Fruit fly (Drosophila melanogaster): ENCODE results near the gene sn.
A peak's percentile ranks its signal among the peaks of the same experiment; 100 is the strongest.

sn gene

dm6 chrX:7946858-7947313 is 16.9 kb upstream of the sn start, which contains the start of gene orion (continued):
- no peak for TF ChIP-seq CG17328 (GFP tag; IDR thresholded peaks at IDR 0.05)
- no peak for TF ChIP-seq odd (GFP tag; optimal IDR thresholded peaks at IDR 0.05)
- TF ChIP-seq Scr (GFP tag; IDR thresholded peaks at IDR 0.05; ENCODE audit: partially characterized antibody), result peak; percentile 79
- TF ChIP-seq bcd (GFP tag; optimal IDR thresholded peaks at IDR 0.05), result no peak
- TF ChIP-seq CG34224 (GFP tag; IDR thresholded peaks at IDR 0.05; ENCODE audit: partially characterized antibody), result peak; percentile 82
- TF ChIP-seq Mad (GFP tag; optimal IDR thresholded peaks at IDR 0.05), result no peak
- TF ChIP-seq CG43689 (GFP tag; IDR thresholded peaks at IDR 0.05), result no peak
- TF ChIP-seq CG3847 (GFP tag; IDR thresholded peaks at IDR 0.05), result peak; percentile 32; the same call in 1 of the 2 replicates
- TF ChIP-seq Hand (GFP tag; optimal IDR thresholded peaks at IDR 0.05), result no peak
- TF ChIP-seq so (GFP tag; IDR thresholded peaks at IDR 0.05), result peak; percentile 66; the same call in 1 of the 3 replicates
- peak in 1 of 2 experiments; percentile 10 for TF ChIP-seq insv (GFP tag; optimal IDR thresholded peaks at IDR 0.05)
- peak; percentile 22; the same call in 1 of the 3 replicates for TF ChIP-seq tgo (GFP tag; IDR thresholded peaks at IDR 0.05)
- no peak for TF ChIP-seq Taf1 (GFP tag; IDR thresholded peaks at IDR 0.05)
- peak; percentile 79 for TF ChIP-seq pros (GFP tag; optimal IDR thresholded peaks at IDR 0.05)
- TF ChIP-seq Dll (GFP tag; IDR thresholded peaks at IDR 0.05; ENCODE audit: partially characterized antibody), result peak; percentile 87
- peak; percentile 26; the same call in 1 of the 2 replicates for TF ChIP-seq stc (GFP tag; IDR thresholded peaks at IDR 0.05)
- TF ChIP-seq MTF-1 (GFP tag; optimal IDR thresholded peaks at IDR 0.05; ENCODE audit: borderline replicate concordance), result no peak
- peak; percentile 32; the same call in 1 of the 2 replicates for TF ChIP-seq Atf6 (GFP tag; IDR thresholded peaks at IDR 0.05)
- peak; percentile 56; the same call in 1 of the 2 replicates for TF ChIP-seq CG2129 (GFP tag; IDR thresholded peaks at IDR 0.05; ENCODE audit: partially characterized antibody)
- peak; percentile 28 for TF ChIP-seq CG2120 (GFP tag; optimal IDR thresholded peaks at IDR 0.05)
- peak; percentile 82 for TF ChIP-seq Bgb (GFP tag; IDR thresholded peaks at IDR 0.05; ENCODE audit: partially characterized antibody)
- peak; percentile 12 for TF ChIP-seq HmgZ (tag; optimal IDR thresholded peaks at IDR 0.05)
- peak; percentile 84; the same call in 2 of the 3 replicates for TF ChIP-seq Opbp (GFP tag; IDR thresholded peaks at IDR 0.05; ENCODE audit: partially characterized antibody)
- TF ChIP-seq CG4730 (GFP tag; IDR thresholded peaks at IDR 0.05), result no peak
- peak; percentile 79 for TF ChIP-seq Drgx (GFP tag; IDR thresholded peaks at IDR 0.05)
- TF ChIP-seq bbx (GFP tag; IDR thresholded peaks at IDR 0.05; ENCODE audit: partially characterized antibody), result peak; percentile 90
- no peak for TF ChIP-seq CG3407 (GFP tag; optimal IDR thresholded peaks at IDR 0.05)
- TF ChIP-seq pzg (GFP tag; optimal IDR thresholded peaks at IDR 0.05), result peak; percentile 32
- peak; percentile 21 for TF ChIP-seq CG10267 (tag; optimal IDR thresholded peaks at IDR 0.05)
- peak; percentile 62; the same call in 1 of the 2 replicates for TF ChIP-seq CG42726 (GFP tag; IDR thresholded peaks at IDR 0.05; ENCODE audit: partially characterized antibody)
- peak; percentile 42 for TF ChIP-seq CG2116 (GFP tag; optimal IDR thresholded peaks at IDR 0.05)
- TF ChIP-seq Doc2 (GFP tag; IDR thresholded peaks at IDR 0.05), result no peak
- TF ChIP-seq hb (GFP tag; IDR thresholded peaks at IDR 0.05; ENCODE audit: partially characterized antibody), result peak; percentile 64; the same call in 2 of the 3 replicates
- peak; percentile 26 to 52 for TF ChIP-seq Trl (optimal IDR thresholded peaks at IDR 0.05)
- no peak for TF ChIP-seq Trl (GFP tag; optimal IDR thresholded peaks at IDR 0.05)
- peak; percentile 56; the same call in 1 of the 2 replicates for TF ChIP-seq rib (GFP tag; IDR thresholded peaks at IDR 0.05)
- TF ChIP-seq ci (GFP tag; IDR thresholded peaks at IDR 0.05), result peak; percentile 74; the same call in 1 of the 3 replicates
- TF ChIP-seq CG6791 (GFP tag; IDR thresholded peaks at IDR 0.05; ENCODE audit: partially characterized antibody), result peak; percentile 85
- TF ChIP-seq CG7987 (GFP tag; optimal IDR thresholded peaks at IDR 0.05), result peak; percentile 51
- TF ChIP-seq her (GFP tag; optimal IDR thresholded peaks at IDR 0.05), result no peak
- TF ChIP-seq eyg (GFP tag; optimal IDR thresholded peaks at IDR 0.05), result no peak
- no peak for TF ChIP-seq dati (GFP tag; IDR thresholded peaks at IDR 0.05)
- peak; percentile 96 for TF ChIP-seq nom (GFP tag; optimal IDR thresholded peaks at IDR 0.05)
- no peak for TF ChIP-seq B-H1 (GFP tag; IDR thresholded peaks at IDR 0.05)
- no peak for TF ChIP-seq jumu (GFP tag; optimal IDR thresholded peaks at IDR 0.05)
- TF ChIP-seq CG10979 (tag; optimal IDR thresholded peaks at IDR 0.05), result peak; percentile 40
- TF ChIP-seq CG17829 (tag; optimal IDR thresholded peaks at IDR 0.05), result peak; percentile 42
- peak; percentile 42 for TF ChIP-seq lilli (GFP tag; optimal IDR thresholded peaks at IDR 0.05)
- peak; percentile 48 for TF ChIP-seq Sry-δ (GFP tag; optimal IDR thresholded peaks at IDR 0.05)
- peak; percentile 58 for TF ChIP-seq Fer1 (GFP tag; optimal IDR thresholded peaks at IDR 0.05)

Measured in whole organism, embryonic.